Worm (Caenorhabditis elegans): ENCODE data around the gene C14B9.2.

ce11 chrIII:8144574-8145065, 11.2 kb downstream of the C14B9.2 start, which contains the start of the genes C14B9.8 and mrpl-18:
- TF ChIP-seq elt-3 (tag; optimal IDR thresholded peaks at IDR 0.05) = no peak
- TF ChIP-seq snpc-4 (tag; optimal IDR thresholded peaks at IDR 0.05) = no peak
- TF ChIP-seq bed-3 (GFP tag; optimal IDR thresholded peaks at IDR 0.05) = no peak
- TF ChIP-seq ces-1 (GFP tag; optimal IDR thresholded peaks at IDR 0.05) = no peak
- TF ChIP-seq pha-4 (tag; optimal IDR thresholded peaks at IDR 0.05) = no peak
- no peak for TF ChIP-seq mep-1 (tag; optimal IDR thresholded peaks at IDR 0.05)
- no peak for TF ChIP-seq unc-39 (tag; optimal IDR thresholded peaks at IDR 0.05)
- TF ChIP-seq unc-62 (GFP tag; optimal IDR thresholded peaks at IDR 0.05) = no peak
- no peak for TF ChIP-seq elt-1 (tag; optimal IDR thresholded peaks at IDR 0.05; ENCODE audit: borderline replicate concordance, insufficient read depth)
- TF ChIP-seq nhr-28 (tag; optimal IDR thresholded peaks at IDR 0.05) = no peak
- TF ChIP-seq nhr-12 (tag; optimal IDR thresholded peaks at IDR 0.05) = no peak
- no peak for TF ChIP-seq ceh-43 (GFP tag; optimal IDR thresholded peaks at IDR 0.05)
- no peak for TF ChIP-seq sem-2 (GFP tag; optimal IDR thresholded peaks at IDR 0.05)

All from whole organism, mixed stage, embryonic.